Fruit fly (Drosophila melanogaster): ENCODE results near the gene subdued.
A peak's percentile ranks its signal among the peaks of the same experiment; 100 is the strongest.

Gene subdued

dm6 chr3R:19641498-19642065 is 940 bp downstream of the subdued start (continued):
- TF ChIP-seq CG14965 (GFP tag; optimal IDR thresholded peaks at IDR 0.05; ENCODE audit: borderline replicate concordance): no peak
- TF ChIP-seq CG18262 (tag; optimal IDR thresholded peaks at IDR 0.05): peak; percentile 87
- no peak for TF ChIP-seq CG14860 (GFP tag; IDR thresholded peaks at IDR 0.05; ENCODE audit: partially characterized antibody)
- TF ChIP-seq pan (optimal IDR thresholded peaks at IDR 0.05): no peak
- TF ChIP-seq pan (GFP tag; optimal IDR thresholded peaks at IDR 0.05 in 1 of 2, IDR thresholded peaks at IDR 0.05 in 1 of 2): peak in 1 of 2 experiments; percentile 94
- peak; percentile 64 for TF ChIP-seq Vsx1 (GFP tag; optimal IDR thresholded peaks at IDR 0.05)
- peak; percentile 65; the same call in 2 of the 3 replicates for TF ChIP-seq Mrtf (GFP tag; IDR thresholded peaks at IDR 0.05)
- TF ChIP-seq CG3163 (GFP tag; optimal IDR thresholded peaks at IDR 0.05): no peak
- TF ChIP-seq nau (GFP tag; optimal IDR thresholded peaks at IDR 0.05): peak; percentile 66
- TF ChIP-seq D (optimal IDR thresholded peaks at IDR 0.05): no peak
- peak; percentile 79 for TF ChIP-seq D (GFP tag; optimal IDR thresholded peaks at IDR 0.05)
- TF ChIP-seq luna (GFP tag; optimal IDR thresholded peaks at IDR 0.05): peak; percentile 4
- peak; percentile 94 for TF ChIP-seq lab (GFP tag; optimal IDR thresholded peaks at IDR 0.05)
- TF ChIP-seq E2f1 (GFP tag; IDR thresholded peaks at IDR 0.05): peak; percentile 87
- no peak for TF ChIP-seq Optix (GFP tag; IDR thresholded peaks at IDR 0.05)
- peak; percentile 89 for TF ChIP-seq CG2712 (tag; optimal IDR thresholded peaks at IDR 0.05)
- peak; percentile 96 for TF ChIP-seq PHDP (tag; optimal IDR thresholded peaks at IDR 0.05)
- TF ChIP-seq CG34376 (GFP tag; optimal IDR thresholded peaks at IDR 0.05): peak; percentile 65
- peak; percentile 82 for TF ChIP-seq CG7372 (GFP tag; IDR thresholded peaks at IDR 0.05)
- TF ChIP-seq dmrt11E (tag; optimal IDR thresholded peaks at IDR 0.05): peak; percentile 82
- peak; percentile 84 for TF ChIP-seq CG32767 (GFP tag; IDR thresholded peaks at IDR 0.05)
- peak; percentile 92 for TF ChIP-seq gce (GFP tag; IDR thresholded peaks at IDR 0.05)
- no peak for TF ChIP-seq HLH4C (GFP tag; IDR thresholded peaks at IDR 0.05; ENCODE audit: partially characterized antibody)
- peak; percentile 76 for TF ChIP-seq NFAT (GFP tag; IDR thresholded peaks at IDR 0.05)
- TF ChIP-seq CG10147 (GFP tag; optimal IDR thresholded peaks at IDR 0.05): peak; percentile 83
- TF ChIP-seq CG31365 (tag; optimal IDR thresholded peaks at IDR 0.05): peak; percentile 65
- peak; percentile 39 for TF ChIP-seq mam (GFP tag; optimal IDR thresholded peaks at IDR 0.05)
- peak; percentile 91 for TF ChIP-seq dysf (GFP tag; IDR thresholded peaks at IDR 0.05)
- TF ChIP-seq Atf6 (GFP tag; IDR thresholded peaks at IDR 0.05): peak; percentile 92
- peak; percentile 85 for TF ChIP-seq otp (GFP tag; IDR thresholded peaks at IDR 0.05)
- peak; percentile 22 for TF ChIP-seq NC2α (GFP tag; optimal IDR thresholded peaks at IDR 0.05)
- TF ChIP-seq al (GFP tag; IDR thresholded peaks at IDR 0.05): peak; percentile 88
- peak; percentile 51 for TF ChIP-seq CG10543 (GFP tag; optimal IDR thresholded peaks at IDR 0.05)
- TF ChIP-seq CG4424 (GFP tag; optimal IDR thresholded peaks at IDR 0.05): peak; percentile 86
- TF ChIP-seq Dad (GFP tag; optimal IDR thresholded peaks at IDR 0.05): peak; percentile 28
- no peak for TF ChIP-seq CG9876 (GFP tag; optimal IDR thresholded peaks at IDR 0.05)
- peak; percentile 76 for TF ChIP-seq Nf-YC (tag; optimal IDR thresholded peaks at IDR 0.05)
- TF ChIP-seq stc (GFP tag; IDR thresholded peaks at IDR 0.05): peak; percentile 92
- peak; percentile 85 for TF ChIP-seq CG8388 (GFP tag; optimal IDR thresholded peaks at IDR 0.05)
- peak; percentile 82 for TF ChIP-seq lbe (GFP tag; optimal IDR thresholded peaks at IDR 0.05)
- peak; percentile 76 for TF ChIP-seq bcd (GFP tag; optimal IDR thresholded peaks at IDR 0.05)
- TF ChIP-seq sens-2 (GFP tag; IDR thresholded peaks at IDR 0.05): peak; percentile 89
- peak; percentile 86 for TF ChIP-seq CG13894 (tag; optimal IDR thresholded peaks at IDR 0.05)
- TF ChIP-seq Gug (GFP tag; IDR thresholded peaks at IDR 0.05): peak; percentile 42; the same call in 2 of the 4 replicates
- no peak for TF ChIP-seq fd102C (GFP tag; optimal IDR thresholded peaks at IDR 0.05)
- TF ChIP-seq CG8944 (GFP tag; optimal IDR thresholded peaks at IDR 0.05): peak; percentile 36
- TF ChIP-seq GATAe (GFP tag; conservative IDR thresholded peaks at IDR 0.05): peak; percentile 74
- peak; percentile 44; the same call in 1 of the 3 replicates for TF ChIP-seq CG11560 (tag; IDR thresholded peaks at IDR 0.05)
- peak; percentile 73 for TF ChIP-seq CG3847 (GFP tag; IDR thresholded peaks at IDR 0.05)
- peak; percentile 50; the same call in 1 of the 2 replicates for TF ChIP-seq CG10959 (GFP tag; IDR thresholded peaks at IDR 0.05)
- TF ChIP-seq CG6765 (GFP tag; optimal IDR thresholded peaks at IDR 0.05): peak; percentile 85

All from whole organism, embryonic.